Worm (Caenorhabditis elegans): ENCODE data around the gene mrpl-41.

DNA sequence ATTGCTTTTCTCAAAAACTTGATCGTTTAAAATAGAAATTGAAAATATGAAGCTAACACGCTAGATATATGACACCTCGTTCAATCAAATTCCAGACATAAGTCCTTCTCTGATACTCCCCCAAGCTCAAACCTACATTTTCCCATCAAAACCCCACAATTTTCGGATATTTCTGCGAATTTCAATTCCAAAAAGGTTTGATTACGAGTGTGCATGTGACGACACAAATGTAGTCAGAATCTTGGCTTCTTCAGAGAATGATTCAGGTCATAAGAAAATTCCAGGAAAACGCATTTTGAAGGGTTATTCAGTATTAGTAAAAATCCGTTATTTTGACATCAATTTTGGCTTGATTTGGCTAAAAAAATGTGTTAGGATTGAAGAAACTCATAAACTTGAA, 46.1 kb downstream of the mrpl-41 start:
- TF ChIP-seq aly-2 (tag; optimal IDR thresholded peaks at IDR 0.05): no peak
- no peak for TF ChIP-seq pqm-1 (tag; optimal IDR thresholded peaks at IDR 0.05)
- no peak for TF ChIP-seq hlh-30 (tag; optimal IDR thresholded peaks at IDR 0.05; ENCODE audit: insufficient read depth)
- no peak for TF ChIP-seq ztf-11 (tag; optimal IDR thresholded peaks at IDR 0.05)
- TF ChIP-seq nhr-41 (GFP tag; IDR thresholded peaks at IDR 0.05): no peak
- no peak for TF ChIP-seq nhr-11 (tag; optimal IDR thresholded peaks at IDR 0.05)
- TF ChIP-seq F10B5.3 (tag; optimal IDR thresholded peaks at IDR 0.05): no peak

Measured in whole organism, L4 larva.